Worm (Caenorhabditis elegans) whole organism, early embryonic: ENCODE results near the gene C12D8.20.

Source experiments
- aly-1 ChIP-seq: sonication (generic microtip); optimal IDR thresholded peaks from 2 replicates; lab custom pipeline; 2016; ENCODE audit warnings: missing genetic modification characterization, missing compliant biosample characterization
- hmg-4 ChIP-seq: fragments of 200-800 bp; sonication (Bioruptor generic); optimal IDR thresholded peaks from 2 replicates; lab custom pipeline; 2018; ENCODE audit warnings: mild to moderate bottlenecking, missing genetic modification characterization, missing compliant biosample characterization

- TF ChIP-seq hmg-4 (GFP tag; lab: Kevin White, UChicago) (no peak), aly-1 (tag; lab: Kevin White, UChicago) (no peak)
Measured at ce11 chrV:10255005-10255472, 32.9 kb downstream of the C12D8.20 start, which contains the start of gene rop-1.
